Fruit fly (Drosophila melanogaster): Measurements from ENCODE around the gene SclB.

The SclB gene

dm6 chr2L:16859566-16859965, 21.8 kb downstream of the SclB start:
- TF ChIP-seq psq (optimal IDR thresholded peaks at IDR 0.05): no peak
- no peak for TF ChIP-seq Dll (optimal IDR thresholded peaks at IDR 0.05)
- no peak for TF ChIP-seq EcR (GFP tag; optimal IDR thresholded peaks at IDR 0.05)
- no peak for TF ChIP-seq CG8478 (optimal IDR thresholded peaks at IDR 0.05)
- TF ChIP-seq usp (GFP tag; optimal IDR thresholded peaks at IDR 0.05): no peak
- TF ChIP-seq pan (optimal IDR thresholded peaks at IDR 0.05): no peak

- TF ChIP-seq Dll (optimal IDR thresholded peaks at IDR 0.05): no peak
- TF ChIP-seq pan (optimal IDR thresholded peaks at IDR 0.05): no peak
- TF ChIP-seq CG8478 (optimal IDR thresholded peaks at IDR 0.05): no peak
- no peak for TF ChIP-seq usp (GFP tag; optimal IDR thresholded peaks at IDR 0.05)
- TF ChIP-seq psq (optimal IDR thresholded peaks at IDR 0.05): no peak
- no peak for TF ChIP-seq EcR (GFP tag; optimal IDR thresholded peaks at IDR 0.05)
Observed at dm6 chr2L:16861126-16861525, 23.4 kb downstream of the SclB start, which contains the start of gene CG6012. CG6012 (minus strand) TSS chr2L:16861489.

dm6 chr2L:16862526-16862925, 24.8 kb downstream of the SclB start:
- TF ChIP-seq usp (GFP tag; optimal IDR thresholded peaks at IDR 0.05) (no peak), psq (optimal IDR thresholded peaks at IDR 0.05) (no peak), pan (optimal IDR thresholded peaks at IDR 0.05) (no peak), EcR (GFP tag; optimal IDR thresholded peaks at IDR 0.05) (no peak), CG8478 (optimal IDR thresholded peaks at IDR 0.05) (no peak), Dll (optimal IDR thresholded peaks at IDR 0.05) (no peak)

dm6 chr2L:16868897-16869324, 31.1 kb downstream of the SclB start:
- TF ChIP-seq usp (GFP tag; optimal IDR thresholded peaks at IDR 0.05): no peak
- no peak for TF ChIP-seq pan (optimal IDR thresholded peaks at IDR 0.05)
- TF ChIP-seq EcR (GFP tag; optimal IDR thresholded peaks at IDR 0.05): no peak
- TF ChIP-seq psq (optimal IDR thresholded peaks at IDR 0.05): no peak
- TF ChIP-seq CG8478 (optimal IDR thresholded peaks at IDR 0.05): no peak
- TF ChIP-seq Dll (optimal IDR thresholded peaks at IDR 0.05): no peak

dm6 chr2L:16874924-16875323, 37.2 kb downstream of the SclB start:
- no peak for TF ChIP-seq EcR (GFP tag; optimal IDR thresholded peaks at IDR 0.05)

dm6 chr2L:16876555-16876954, 38.8 kb downstream of the SclB start:
- TF ChIP-seq pan (optimal IDR thresholded peaks at IDR 0.05): no peak
- TF ChIP-seq CG8478 (optimal IDR thresholded peaks at IDR 0.05): no peak
- no peak for TF ChIP-seq psq (optimal IDR thresholded peaks at IDR 0.05)
- no peak for TF ChIP-seq EcR (GFP tag; optimal IDR thresholded peaks at IDR 0.05)
- TF ChIP-seq Dll (optimal IDR thresholded peaks at IDR 0.05): no peak

dm6 chr2L:16877678-16878077, 39.9 kb downstream of the SclB start:
- TF ChIP-seq usp (GFP tag; optimal IDR thresholded peaks at IDR 0.05) (no peak), psq (optimal IDR thresholded peaks at IDR 0.05) (no peak), pan (optimal IDR thresholded peaks at IDR 0.05) (no peak), Dll (optimal IDR thresholded peaks at IDR 0.05) (no peak), EcR (GFP tag; optimal IDR thresholded peaks at IDR 0.05) (no peak), CG8478 (optimal IDR thresholded peaks at IDR 0.05) (no peak)

dm6 chr2L:16879288-16879687, 41.5 kb downstream of the SclB start, which contains the start of the genes CG32832, CG31743 and CG34313:
CG32832 (minus strand) TSS chr2L:16879290.
CG31743 (plus strand) TSS chr2L:16879517.
CG34313 (plus strand) TSS chr2L:16879517.
- TF ChIP-seq usp (GFP tag; optimal IDR thresholded peaks at IDR 0.05) (no peak), pan (optimal IDR thresholded peaks at IDR 0.05) (no peak), psq (optimal IDR thresholded peaks at IDR 0.05) (no peak), CG8478 (optimal IDR thresholded peaks at IDR 0.05) (no peak), Dll (optimal IDR thresholded peaks at IDR 0.05) (no peak), EcR (GFP tag; optimal IDR thresholded peaks at IDR 0.05) (no peak)

DNA sequence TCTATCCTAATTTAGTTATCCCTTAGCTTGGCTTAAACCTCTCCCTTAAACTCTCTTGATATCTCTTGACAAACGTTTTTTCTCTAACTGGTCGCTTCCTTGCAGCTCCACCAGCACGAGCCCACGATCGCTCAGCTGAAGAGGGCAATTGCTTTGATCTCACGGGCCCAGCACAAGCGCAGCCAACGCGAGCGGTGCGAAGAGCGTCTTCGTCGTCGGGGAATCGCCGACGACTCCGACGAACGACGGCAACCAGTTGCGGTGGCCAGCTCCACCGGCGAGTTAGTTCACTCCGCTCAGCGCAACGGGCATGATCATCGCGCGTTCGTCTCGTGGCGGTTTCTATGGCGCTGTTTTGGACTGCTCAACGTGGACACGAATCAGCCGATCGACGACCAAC, 43.2 kb downstream of the SclB start:
- TF ChIP-seq usp (GFP tag; optimal IDR thresholded peaks at IDR 0.05) (no peak), Dll (optimal IDR thresholded peaks at IDR 0.05) (no peak), CG8478 (optimal IDR thresholded peaks at IDR 0.05) (no peak), psq (optimal IDR thresholded peaks at IDR 0.05) (no peak)

DNA sequence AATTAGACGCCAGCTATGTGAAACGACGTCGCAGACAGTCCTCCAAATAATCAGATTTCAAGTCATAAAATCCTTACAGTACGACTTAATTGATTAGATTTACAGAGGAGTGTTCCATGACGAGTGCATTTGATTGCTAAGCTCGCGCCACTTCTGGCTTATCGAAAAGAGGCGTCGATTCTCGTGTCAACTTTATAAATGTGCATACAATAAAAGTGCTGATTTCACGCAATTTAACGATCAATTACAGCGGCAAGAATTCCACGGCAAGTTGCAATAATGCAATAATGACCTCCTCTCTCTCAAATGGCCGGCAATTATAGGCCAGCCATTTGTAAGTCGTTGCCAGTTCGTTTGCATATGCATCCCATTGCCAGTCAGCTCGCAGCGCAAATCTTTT, 44.6 kb downstream of the SclB start:
- TF ChIP-seq psq (optimal IDR thresholded peaks at IDR 0.05) (no peak), usp (GFP tag; optimal IDR thresholded peaks at IDR 0.05) (no peak), Dll (optimal IDR thresholded peaks at IDR 0.05) (no peak), EcR (GFP tag; optimal IDR thresholded peaks at IDR 0.05) (no peak), CG8478 (optimal IDR thresholded peaks at IDR 0.05) (no peak), pan (optimal IDR thresholded peaks at IDR 0.05) (no peak)

DNA sequence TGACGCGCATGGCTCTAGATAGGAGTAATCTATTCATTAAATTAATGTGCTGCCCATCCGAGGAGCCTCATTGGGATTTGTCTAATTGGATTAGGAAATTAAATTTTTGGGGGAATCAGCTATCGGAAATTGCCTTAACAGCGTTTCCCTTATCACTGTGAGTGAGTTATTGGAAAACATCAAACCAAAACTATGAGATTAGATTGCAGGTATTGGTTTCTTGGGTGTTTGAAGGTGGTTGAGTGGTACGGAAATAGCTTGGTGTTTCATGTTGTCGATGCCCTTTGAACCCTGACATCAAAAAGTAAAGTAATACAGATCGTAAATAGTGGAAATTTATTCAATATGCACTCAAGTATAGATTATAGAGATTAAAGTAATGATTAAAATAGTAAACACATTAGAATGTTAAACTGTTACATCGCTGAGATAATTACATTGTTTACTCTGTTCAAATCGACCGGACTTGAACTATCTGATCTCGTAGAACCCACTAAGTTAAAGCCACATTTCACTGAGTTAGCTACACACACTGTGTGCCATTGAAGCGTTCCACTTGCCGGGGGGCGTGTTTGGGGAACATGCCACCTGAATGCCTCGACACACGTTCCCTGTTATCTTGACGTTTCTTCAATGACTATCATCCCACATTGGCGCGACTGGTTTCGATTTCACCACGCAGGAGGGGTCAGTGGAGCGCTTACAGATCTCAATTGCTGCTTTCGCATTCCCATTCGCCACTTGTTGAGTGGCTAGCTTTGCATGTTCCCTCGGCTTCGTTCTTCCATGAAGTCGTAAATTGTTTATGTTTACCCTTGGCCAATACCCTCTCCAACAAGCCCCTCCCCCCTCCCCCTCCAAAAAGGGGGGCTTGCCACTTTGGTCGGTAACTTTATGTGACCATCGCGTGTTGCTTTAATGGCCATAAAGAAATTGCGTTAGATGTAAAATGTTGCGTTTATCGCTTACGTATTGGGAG, 45.4 kb downstream of the SclB start:
- TF ChIP-seq pan (optimal IDR thresholded peaks at IDR 0.05) (no peak), CG8478 (optimal IDR thresholded peaks at IDR 0.05) (no peak), Dll (optimal IDR thresholded peaks at IDR 0.05) (no peak), usp (GFP tag; optimal IDR thresholded peaks at IDR 0.05) (no peak), psq (optimal IDR thresholded peaks at IDR 0.05) (no peak)

DNA sequence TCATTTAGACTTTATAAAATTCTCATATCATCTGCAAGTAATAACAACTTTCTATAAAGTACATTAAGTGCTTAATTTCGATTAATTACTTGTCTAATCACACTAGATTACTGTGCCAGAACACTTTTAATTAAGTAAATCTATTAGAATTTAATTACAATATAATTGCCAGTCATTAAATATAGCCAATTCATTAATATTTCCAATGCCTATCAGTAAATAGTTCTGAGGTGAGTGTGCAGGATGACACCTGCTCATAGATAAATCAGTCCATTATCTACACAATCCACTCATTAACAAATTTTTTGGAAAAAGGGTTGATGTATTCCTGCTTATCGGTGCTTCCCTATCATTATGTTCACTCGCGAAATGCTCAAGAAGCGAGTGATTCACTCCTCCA, 46.9 kb downstream of the SclB start:
- TF ChIP-seq Dll (optimal IDR thresholded peaks at IDR 0.05): no peak
- no peak for TF ChIP-seq pan (optimal IDR thresholded peaks at IDR 0.05)
- no peak for TF ChIP-seq usp (GFP tag; optimal IDR thresholded peaks at IDR 0.05)
- no peak for TF ChIP-seq EcR (GFP tag; optimal IDR thresholded peaks at IDR 0.05)
- TF ChIP-seq CG8478 (optimal IDR thresholded peaks at IDR 0.05): no peak
- TF ChIP-seq psq (optimal IDR thresholded peaks at IDR 0.05): no peak

Measured in whole organism.